Fruit fly (Drosophila melanogaster): Measurements from ENCODE around the gene Shawl.
A peak's percentile ranks its signal among the peaks of the same experiment; 100 is the strongest.

The Shawl gene

DNA sequence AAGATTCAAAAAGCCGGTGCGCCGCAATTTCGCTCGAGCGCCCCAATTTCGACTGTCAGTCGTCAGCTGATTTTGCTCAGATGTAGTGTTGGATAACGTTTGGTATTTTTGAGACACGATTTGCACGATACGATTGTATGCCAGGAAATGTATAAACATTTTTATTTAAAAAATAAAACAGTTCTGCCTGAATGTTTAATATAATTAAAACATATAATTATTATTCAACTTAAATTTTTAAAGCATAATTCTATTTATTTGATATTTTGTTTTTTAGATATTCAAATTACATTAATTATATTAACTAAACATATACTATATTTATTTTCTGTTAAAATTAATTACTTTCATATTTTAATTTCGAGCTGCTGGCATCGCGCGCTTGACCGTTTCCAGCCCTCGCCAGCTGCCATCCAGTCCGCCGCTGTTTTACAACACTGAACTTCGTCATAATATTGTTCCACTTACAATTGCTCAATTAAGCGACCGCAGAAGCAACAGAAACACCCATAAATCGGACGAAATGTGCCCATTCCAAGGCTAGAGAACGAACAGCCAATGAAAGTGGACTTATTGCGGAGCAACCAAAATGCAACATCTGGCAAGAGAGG lies 16.1 kb upstream of the Shawl start, which contains the start of the genes FucTB and scat (continued):
- TF ChIP-seq trh (GFP tag; optimal IDR thresholded peaks at IDR 0.05) (peak; percentile 83), rib (GFP tag; IDR thresholded peaks at IDR 0.05) (peak; percentile 67), CG42726 (GFP tag; IDR thresholded peaks at IDR 0.05; ENCODE audit: partially characterized antibody) (no peak), abd-A (tag; optimal IDR thresholded peaks at IDR 0.05) (no peak), BEAF-32 (GFP tag; optimal IDR thresholded peaks at IDR 0.05) (peak; percentile 28), tx (GFP tag; optimal IDR thresholded peaks at IDR 0.05) (peak; percentile 66), CG12659 (GFP tag; optimal IDR thresholded peaks at IDR 0.05) (peak; percentile 94), CG17802 (tag; optimal IDR thresholded peaks at IDR 0.05) (peak; percentile 70), CG30403 (GFP tag; optimal IDR thresholded peaks at IDR 0.05) (peak; percentile 96), E2f2 (GFP tag; IDR thresholded peaks at IDR 0.05) (peak; percentile 78), Usf (GFP tag; optimal IDR thresholded peaks at IDR 0.05) (peak; percentile 95), Hr3 (GFP tag; optimal IDR thresholded peaks at IDR 0.05) (peak; percentile 98), bab2 (GFP tag; optimal IDR thresholded peaks at IDR 0.05) (peak; percentile 75), CG11504 (tag; optimal IDR thresholded peaks at IDR 0.05) (peak; percentile 92), phol (tag; optimal IDR thresholded peaks at IDR 0.05) (peak; percentile 98), D (optimal IDR thresholded peaks at IDR 0.05) (no peak), D (GFP tag; optimal IDR thresholded peaks at IDR 0.05) (peak; percentile 76), CG1233 (GFP tag; optimal IDR thresholded peaks at IDR 0.05) (peak; percentile 84), B-H1 (GFP tag; IDR thresholded peaks at IDR 0.05) (peak; percentile 81; the same call in 2 of the 3 replicates), Doc3 (GFP tag; IDR thresholded peaks at IDR 0.05; ENCODE audit: partially characterized antibody) (no peak), CG6813 (GFP tag; optimal IDR thresholded peaks at IDR 0.05) (peak; percentile 62), stwl (tag; optimal IDR thresholded peaks at IDR 0.05) (peak; percentile 71), sc (optimal IDR thresholded peaks at IDR 0.05) (no peak), sc (GFP tag; optimal IDR thresholded peaks at IDR 0.05) (peak; percentile 83), CG10959 (GFP tag; IDR thresholded peaks at IDR 0.05) (peak; percentile 83), grau (tag; optimal IDR thresholded peaks at IDR 0.05) (peak; percentile 94), Bgb (GFP tag; IDR thresholded peaks at IDR 0.05; ENCODE audit: partially characterized antibody) (peak; percentile 47), D19A (tag; optimal IDR thresholded peaks at IDR 0.05) (no peak), Mrtf (GFP tag; IDR thresholded peaks at IDR 0.05) (peak; percentile 92), CG6254 (GFP tag; optimal IDR thresholded peaks at IDR 0.05) (peak; percentile 0), CG7745 (tag; optimal IDR thresholded peaks at IDR 0.05) (no peak), onecut (GFP tag; IDR thresholded peaks at IDR 0.05) (peak; percentile 74), dan (GFP tag; IDR thresholded peaks at IDR 0.05) (peak; percentile 76), hb (GFP tag; IDR thresholded peaks at IDR 0.05; ENCODE audit: partially characterized antibody) (no peak), Opbp (GFP tag; IDR thresholded peaks at IDR 0.05; ENCODE audit: partially characterized antibody) (peak; percentile 55; the same call in 1 of the 3 replicates), nmo (GFP tag; optimal IDR thresholded peaks at IDR 0.05) (peak; percentile 98), cwo (GFP tag; optimal IDR thresholded peaks at IDR 0.05) (peak; percentile 72), Dfd (GFP tag; optimal IDR thresholded peaks at IDR 0.05) (no peak), salm (tag; optimal IDR thresholded peaks at IDR 0.05) (peak; percentile 51), Oli (tag; optimal IDR thresholded peaks at IDR 0.05) (peak; percentile 88), lilli (GFP tag; optimal IDR thresholded peaks at IDR 0.05) (peak; percentile 78), inv (GFP tag; IDR thresholded peaks at IDR 0.05; ENCODE audit: partially characterized antibody) (peak; percentile 54; the same call in 1 of the 2 replicates), psq (GFP tag; optimal IDR thresholded peaks at IDR 0.05) (peak; percentile 86), NfI (GFP tag; optimal IDR thresholded peaks at IDR 0.05) (peak; percentile 92), schlank (tag; optimal IDR thresholded peaks at IDR 0.05) (peak; percentile 62), danr (GFP tag; IDR thresholded peaks at IDR 0.05) (peak; percentile 78), CG1647 (GFP tag; optimal IDR thresholded peaks at IDR 0.05) (peak; percentile 64), CG1792 (GFP tag; optimal IDR thresholded peaks at IDR 0.05) (peak; percentile 79), CG16779 (GFP tag; IDR thresholded peaks at IDR 0.05) (no peak)
